Fruit fly (Drosophila melanogaster): ENCODE results near the gene frc.

The frc gene

DNA sequence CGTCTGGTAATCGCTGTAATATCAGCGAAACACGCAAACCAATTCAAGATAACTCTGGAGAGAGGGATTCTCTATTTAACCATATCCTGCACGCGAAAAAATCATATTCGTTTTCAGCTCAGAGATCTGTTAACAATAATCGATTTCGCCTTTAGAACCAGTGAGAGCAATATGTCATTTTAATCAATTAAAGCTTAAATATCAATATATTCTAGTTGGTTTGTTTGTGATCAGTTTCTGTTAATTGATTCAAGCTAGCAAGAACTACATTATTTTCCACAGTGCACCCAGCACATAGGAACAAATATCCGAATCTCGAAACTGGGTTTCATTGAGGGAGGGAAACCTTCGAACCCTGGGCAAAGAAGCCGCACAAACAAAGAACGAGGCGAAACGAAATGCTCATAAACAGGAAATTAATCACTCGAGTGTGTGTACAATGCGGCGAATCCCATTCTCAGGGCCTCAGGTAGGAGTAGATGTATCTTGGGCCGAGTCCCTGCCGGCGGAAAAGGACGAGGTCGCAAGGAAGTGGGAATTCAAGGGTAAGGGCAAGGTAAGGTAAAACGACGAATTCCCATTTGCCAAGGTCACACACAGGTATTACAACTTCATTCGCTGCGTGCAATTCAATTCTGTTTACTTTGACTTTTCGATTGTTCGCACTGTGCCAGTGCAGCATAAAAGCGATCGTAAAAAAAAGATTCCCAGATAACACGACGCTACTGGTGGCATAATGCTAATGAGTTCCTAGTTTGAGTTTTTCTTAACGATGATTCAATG is 16.8 kb downstream of the frc start (continued):
- peak; percentile 46 for TF ChIP-seq CG8290 (GFP tag; optimal IDR thresholded peaks at IDR 0.05)
- TF ChIP-seq CG8290 (tag; optimal IDR thresholded peaks at IDR 0.05), result no peak
- peak; percentile 35 for TF ChIP-seq CG6254 (GFP tag; optimal IDR thresholded peaks at IDR 0.05)
- no peak for TF ChIP-seq hkb (optimal IDR thresholded peaks at IDR 0.05)
- TF ChIP-seq hkb (GFP tag; IDR thresholded peaks at IDR 0.05), result no peak
- peak; percentile 29 for TF ChIP-seq az2 (GFP tag; optimal IDR thresholded peaks at IDR 0.05)
- TF ChIP-seq tll (GFP tag; optimal IDR thresholded peaks at IDR 0.05), result peak in 1 of 2 experiments; percentile 98
- TF ChIP-seq CG11695 (GFP tag; IDR thresholded peaks at IDR 0.05), result no peak
- TF ChIP-seq Spps (tag; optimal IDR thresholded peaks at IDR 0.05), result peak; percentile 8
- no peak for TF ChIP-seq CG10543 (GFP tag; optimal IDR thresholded peaks at IDR 0.05)
- TF ChIP-seq CG13296 (GFP tag; optimal IDR thresholded peaks at IDR 0.05), result no peak
- no peak for TF ChIP-seq CG18764 (GFP tag; optimal IDR thresholded peaks at IDR 0.05)
- TF ChIP-seq CoRest (tag; optimal IDR thresholded peaks at IDR 0.05), result peak; percentile 47
- TF ChIP-seq BtbVII (GFP tag; optimal IDR thresholded peaks at IDR 0.05), result no peak
- TF ChIP-seq CG5245 (GFP tag; optimal IDR thresholded peaks at IDR 0.05), result no peak
- no peak for TF ChIP-seq CG32532 (GFP tag; IDR thresholded peaks at IDR 0.05)
- peak; percentile 76 for TF ChIP-seq ac (GFP tag; optimal IDR thresholded peaks at IDR 0.05)
- TF ChIP-seq CG13624 (GFP tag; optimal IDR thresholded peaks at IDR 0.05), result no peak
- TF ChIP-seq HLH4C (GFP tag; IDR thresholded peaks at IDR 0.05; ENCODE audit: partially characterized antibody), result no peak
- TF ChIP-seq lab (GFP tag; optimal IDR thresholded peaks at IDR 0.05), result no peak
- no peak for TF ChIP-seq CG3726 (GFP tag; IDR thresholded peaks at IDR 0.05)
- TF ChIP-seq E2f2 (GFP tag; IDR thresholded peaks at IDR 0.05), result no peak
- no peak for TF ChIP-seq CG43689 (GFP tag; IDR thresholded peaks at IDR 0.05)
- no peak for TF ChIP-seq da (GFP tag; optimal IDR thresholded peaks at IDR 0.05)
- peak; percentile 12 for TF ChIP-seq CG17385 (GFP tag; optimal IDR thresholded peaks at IDR 0.05)
- no peak for TF ChIP-seq corto (GFP tag; optimal IDR thresholded peaks at IDR 0.05)
- TF ChIP-seq Neu2 (GFP tag; optimal IDR thresholded peaks at IDR 0.05; ENCODE audit: borderline replicate concordance), result peak; percentile 55
- 0 out of 2 replicates have a peak, but pooled peaks have one; percentile 27 for TF ChIP-seq Ptx1 (GFP tag; IDR thresholded peaks at IDR 0.05)
- TF ChIP-seq CG3065 (GFP tag; optimal IDR thresholded peaks at IDR 0.05), result peak; percentile 30
- no peak for TF ChIP-seq ase (GFP tag; IDR thresholded peaks at IDR 0.05)
- TF ChIP-seq CG1792 (GFP tag; optimal IDR thresholded peaks at IDR 0.05), result no peak
- peak; percentile 7 for TF ChIP-seq slp2 (GFP tag; optimal IDR thresholded peaks at IDR 0.05)
- TF ChIP-seq Atf6 (GFP tag; IDR thresholded peaks at IDR 0.05), result no peak
- no peak for TF ChIP-seq CG8478 (optimal IDR thresholded peaks at IDR 0.05)
- no peak for TF ChIP-seq CG17186 (GFP tag; optimal IDR thresholded peaks at IDR 0.05)
- no peak for TF ChIP-seq ash1 (GFP tag; optimal IDR thresholded peaks at IDR 0.05)
- no peak for TF ChIP-seq ci (GFP tag; IDR thresholded peaks at IDR 0.05)
- TF ChIP-seq nau (GFP tag; optimal IDR thresholded peaks at IDR 0.05), result no peak
- TF ChIP-seq CG11504 (tag; optimal IDR thresholded peaks at IDR 0.05), result peak; percentile 5
- TF ChIP-seq nom (GFP tag; optimal IDR thresholded peaks at IDR 0.05), result peak; percentile 80
- TF ChIP-seq hb (GFP tag; IDR thresholded peaks at IDR 0.05; ENCODE audit: partially characterized antibody), result no peak
- peak; percentile 57; the same call in 1 of the 3 replicates for TF ChIP-seq CG17361 (GFP tag; IDR thresholded peaks at IDR 0.05)
- TF ChIP-seq sisA (GFP tag; IDR thresholded peaks at IDR 0.05), result no peak
- peak; percentile 92 for TF ChIP-seq Ets65A (GFP tag)
- TF ChIP-seq CG13287 (GFP tag; IDR thresholded peaks at IDR 0.05; ENCODE audit: partially characterized antibody), result no peak
- no peak for TF ChIP-seq fu2 (GFP tag; optimal IDR thresholded peaks at IDR 0.05)
- no peak for TF ChIP-seq NFAT (GFP tag; IDR thresholded peaks at IDR 0.05)
- TF ChIP-seq Med (GFP tag), result peak; percentile 86
- peak; percentile 23 for TF ChIP-seq CHES-1-like (GFP tag; optimal IDR thresholded peaks at IDR 0.05)
- TF ChIP-seq exex (tag; optimal IDR thresholded peaks at IDR 0.05), result no peak
- peak; percentile 65 for TF ChIP-seq chn (GFP tag; optimal IDR thresholded peaks at IDR 0.05)
